Worm (Caenorhabditis elegans): ENCODE results near the gene Y75B8A.25.

Y75B8A.25 gene

ce11 chrIII:12273598-12274090, at the start of gene Y75B8A.25, which contains the start of gene Y75B8A.24:
Gene Y75B8A.25 (plus strand): TSS chrIII:12274040.
Gene Y75B8A.24 (minus strand): TSS chrIII:12273752.
- TF ChIP-seq unc-130 (GFP tag; optimal IDR thresholded peaks at IDR 0.05) (peak; percentile 66), egl-18 (GFP tag; IDR thresholded peaks at IDR 0.05) (no peak), ztf-25 (GFP tag; IDR thresholded peaks at IDR 0.05) (no peak), cebp-2 (GFP tag; IDR thresholded peaks at IDR 0.05) (no peak), snpc-4 (GFP tag; optimal IDR thresholded peaks at IDR 0.05) (peak; percentile 20), snpc-4 (tag; optimal IDR thresholded peaks at IDR 0.05) (peak in 3 of 4 experiments; percentile 3 to 51 (median 47)), cebp-1 (GFP tag; IDR thresholded peaks at IDR 0.05) (no peak), cebp-1 (tag; optimal IDR thresholded peaks at IDR 0.05) (peak; percentile 48), hrde-1 (tag; optimal IDR thresholded peaks at IDR 0.05; ENCODE audit: borderline replicate concordance) (no peak), F39B2.1 (GFP tag; IDR thresholded peaks at IDR 0.05) (no peak), nhr-80 (tag; optimal IDR thresholded peaks at IDR 0.05) (no peak), lsy-27 (tag; optimal IDR thresholded peaks at IDR 0.05; ENCODE audit: borderline replicate concordance, insufficient read depth) (no peak), Y79H2A.3 (GFP tag; conservative IDR thresholded peaks at IDR 0.05) (no peak), attf-5 (GFP tag; optimal IDR thresholded peaks at IDR 0.05) (peak; percentile 9), zim-3 (tag; optimal IDR thresholded peaks at IDR 0.05) (no peak), aptf-2 (GFP tag; conservative IDR thresholded peaks at IDR 0.05) (no peak), hlh-26 (GFP tag; conservative IDR thresholded peaks at IDR 0.05) (no peak), ceh-100 (GFP tag; IDR thresholded peaks at IDR 0.05) (peak; percentile 42; the same call in 1 of the 2 replicates), madf-3 (GFP tag; IDR thresholded peaks at IDR 0.05) (0 out of 2 replicates have a peak, but pooled peaks have one; percentile 62), tbx-9 (tag; optimal IDR thresholded peaks at IDR 0.05; ENCODE audit: borderline replicate concordance) (no peak), let-526 (GFP tag; IDR thresholded peaks at IDR 0.05) (no peak), ceh-58 (GFP tag; IDR thresholded peaks at IDR 0.05) (no peak), fkh-3 (tag; optimal IDR thresholded peaks at IDR 0.05) (no peak), F10E7.11 (tag; optimal IDR thresholded peaks at IDR 0.05) (no peak), Y53F4B.3 (GFP tag; IDR thresholded peaks at IDR 0.05) (no peak), madf-10 (tag; optimal IDR thresholded peaks at IDR 0.05) (peak; percentile 44), snpc-1.1 (tag; optimal IDR thresholded peaks at IDR 0.05; ENCODE audit: insufficient read depth) (no peak), xnd-1 (tag; optimal IDR thresholded peaks at IDR 0.05) (peak; percentile 25), madf-6 (GFP tag; IDR thresholded peaks at IDR 0.05) (peak; percentile 78), T26A5.8 (tag; optimal IDR thresholded peaks at IDR 0.05) (no peak), Y56A3A.18 (GFP tag; IDR thresholded peaks at IDR 0.05) (no peak), snpc-1.3 (tag; optimal IDR thresholded peaks at IDR 0.05; ENCODE audit: insufficient read depth) (peak; percentile 6), hmg-1.2 (GFP tag; IDR thresholded peaks at IDR 0.05) (peak; percentile 98), efl-1 (GFP tag; optimal IDR thresholded peaks at IDR 0.05) (peak; percentile 9), K11D2.4 (GFP tag; IDR thresholded peaks at IDR 0.05) (peak; percentile 64; the same call in 1 of the 2 replicates), F33H1.4 (GFP tag; IDR thresholded peaks at IDR 0.05) (peak; percentile 56), F23B12.7 (tag; optimal IDR thresholded peaks at IDR 0.05; ENCODE audit: insufficient read depth) (no peak), rpc-1 (optimal IDR thresholded peaks at IDR 0.05) (no peak), rpc-1 (tag; optimal IDR thresholded peaks at IDR 0.05) (no peak), Y53G8AR.9 (GFP tag; conservative IDR thresholded peaks at IDR 0.05) (0 out of 2 replicates have a peak, but pooled peaks have one; percentile 37), D2030.7 (GFP tag; IDR thresholded peaks at IDR 0.05) (peak; percentile 54; the same call in 1 of the 2 replicates), ceh-91 (GFP tag; IDR thresholded peaks at IDR 0.05) (peak; percentile 53), dpff-1 (tag; optimal IDR thresholded peaks at IDR 0.05) (no peak), sptf-2 (GFP tag; optimal IDR thresholded peaks at IDR 0.05) (no peak), rcor-1 (GFP tag; IDR thresholded peaks at IDR 0.05) (peak; percentile 66), B0035.1 (tag; optimal IDR thresholded peaks at IDR 0.05) (no peak), ceh-27 (GFP tag; optimal IDR thresholded peaks at IDR 0.05) (peak; percentile 38), tlf-1 (GFP tag; optimal IDR thresholded peaks at IDR 0.05) (no peak)

All from whole organism, young adult.